Worm (Caenorhabditis elegans) whole organism, young adult: ENCODE results near the gene str-131.

Source experiments
- C06A6.2 ChIP-seq: fragments of 200-800 bp; sonication (Bioruptor generic); conservative IDR thresholded peaks from 2 replicates; pipeline ENCODE4 v1.3.6; 2022; ENCODE audit warnings: missing genetic modification characterization, missing compliant biosample characterization
- C17E4.6 ChIP-seq: fragments of 200-800 bp; sonication (Bioruptor generic); IDR thresholded peaks from 2 replicates; pipeline ENCODE4 v1.3.6; 2022; ENCODE audit warnings: missing genetic modification reagents, missing genetic modification characterization, missing compliant biosample characterization
- F37B4.10 ChIP-seq: fragments of 200-800 bp; sonication (Bioruptor generic); IDR thresholded peaks from 2 replicates; pipeline ENCODE4 v1.3.6; 2022; ENCODE audit warnings: missing genetic modification characterization, missing compliant biosample characterization
- F39B2.1 ChIP-seq: fragments of 200-800 bp; sonication (Bioruptor generic); IDR thresholded peaks from 2 replicates; pipeline ENCODE4 v1.3.6; 2022; ENCODE audit warnings: missing genetic modification reagents, missing genetic modification characterization, missing compliant biosample characterization
- F49E8.2 ChIP-seq: sonication (generic microtip); optimal IDR thresholded peaks from 3 replicates; lab custom pipeline; 2017; ENCODE audit warnings: missing genetic modification characterization, mild to moderate bottlenecking, missing compliant biosample characterization, antibody characterized with exemption, moderate library complexity; ENCODE audit not compliant: insufficient read depth
- F52B5.7 ChIP-seq: sonication (generic microtip); optimal IDR thresholded peaks from 2 replicates; lab custom pipeline; 2016; ENCODE audit warnings: mild to moderate bottlenecking, missing genetic modification characterization, missing compliant biosample characterization
- K11D2.4 ChIP-seq: fragments of 200-800 bp; sonication (Bioruptor generic); IDR thresholded peaks from 2 replicates; pipeline ENCODE4 v1.3.6; 2022; ENCODE audit warnings: missing genetic modification reagents, missing genetic modification characterization, missing compliant biosample characterization
- K12H6.12 ChIP-seq: fragments of 200-800 bp; sonication (Bioruptor generic); optimal IDR thresholded peaks from 2 replicates; lab custom pipeline; 2018; ENCODE audit warnings: mild to moderate bottlenecking, missing genetic modification characterization, missing compliant biosample characterization
- T26A5.8 ChIP-seq: sonication (generic microtip); optimal IDR thresholded peaks from 2 replicates; lab custom pipeline; 2016; ENCODE audit warnings: missing genetic modification characterization, missing compliant biosample characterization
- Y67H2A.10 ChIP-seq: fragments of 200-800 bp; sonication (Bioruptor generic); conservative IDR thresholded peaks from 2 replicates; pipeline ENCODE4 v1.3.6; 2022; ENCODE audit warnings: missing genetic modification reagents, missing genetic modification characterization, missing compliant biosample characterization
- Y95B8A.8 ChIP-seq: fragments of 200-800 bp; sonication (Bioruptor generic); IDR thresholded peaks from 2 replicates; pipeline ENCODE4 v1.3.6; 2022; ENCODE audit warnings: missing genetic modification reagents, missing genetic modification characterization, missing compliant biosample characterization
- aptf-3 ChIP-seq: fragments of 200-800 bp; sonication (Bioruptor generic); IDR thresholded peaks from 2 replicates; pipeline ENCODE4 v1.3.6; 2022; ENCODE audit warnings: missing genetic modification characterization, missing compliant biosample characterization
- ccch-3 ChIP-seq: fragments of 200-800 bp; sonication (Bioruptor generic); optimal IDR thresholded peaks from 2 replicates; lab custom pipeline; 2018; ENCODE audit warnings: mild to moderate bottlenecking, missing genetic modification characterization, missing compliant biosample characterization
- ceh-100 ChIP-seq: fragments of 200-800 bp; sonication (Bioruptor generic); IDR thresholded peaks from 2 replicates; pipeline ENCODE4 v1.3.6; 2022; ENCODE audit warnings: missing genetic modification reagents, missing genetic modification characterization, missing compliant biosample characterization
- die-1 ChIP-seq: sonication (generic microtip); optimal IDR thresholded peaks from 2 replicates; lab custom pipeline; 2016; ENCODE audit warnings: missing genotype, mild to moderate bottlenecking, missing genetic modification characterization, missing compliant biosample characterization
- egl-18 ChIP-seq: fragments of 200-800 bp; sonication (Bioruptor generic); IDR thresholded peaks from 2 replicates; pipeline ENCODE4 v1.3.6; 2022; ENCODE audit warnings: missing genetic modification reagents, missing genetic modification characterization, missing compliant biosample characterization
- egl-44 ChIP-seq: fragments of 200-800 bp; sonication (Bioruptor generic); IDR thresholded peaks from 2 replicates; pipeline ENCODE4 v1.3.6; 2022; ENCODE audit warnings: missing genetic modification reagents, missing genetic modification characterization, missing compliant biosample characterization
- ekl-4 ChIP-seq: fragments of 200-800 bp; sonication (Bioruptor generic); IDR thresholded peaks from 2 replicates; pipeline ENCODE4 v1.3.6; 2022; ENCODE audit warnings: missing genetic modification reagents, missing genetic modification characterization, missing compliant biosample characterization
- fkh-3 ChIP-seq: sonication (generic microtip); optimal IDR thresholded peaks from 2 replicates; lab custom pipeline; 2016; ENCODE audit warnings: mild to moderate bottlenecking, missing genetic modification characterization, missing compliant biosample characterization
- hlh-12 ChIP-seq: sonication (generic microtip); optimal IDR thresholded peaks from 2 replicates; lab custom pipeline; 2016; ENCODE audit warnings: missing genetic modification characterization, missing compliant biosample characterization
- hmg-20 ChIP-seq: fragments of 200-800 bp; sonication (Bioruptor generic); IDR thresholded peaks from 2 replicates; pipeline ENCODE4 v1.3.6; 2022; ENCODE audit warnings: missing genetic modification reagents, missing genetic modification characterization, missing compliant biosample characterization
- let-607 ChIP-seq, 2 experiments: fragments of 200-800 bp in 1 of 2; sonication (Bioruptor generic) in 1 of 2; sonication (generic microtip) in 1 of 2; optimal IDR thresholded peaks; 2 replicates each; lab custom pipeline; 2016 to 2018; ENCODE audit warnings: mild to moderate bottlenecking in 2 of 2, missing compliant biosample characterization in 2 of 2, missing genetic modification characterization in 2 of 2, moderate library complexity in 2 of 2, missing genotype in 1 of 2
- lin-26 ChIP-seq: fragments of 200-800 bp; sonication (Bioruptor generic); IDR thresholded peaks from 2 replicates; pipeline ENCODE4 v1.3.6; 2022; ENCODE audit warnings: missing genetic modification reagents, missing genetic modification characterization, missing compliant biosample characterization
- madf-8 ChIP-seq: fragments of 200-800 bp; sonication (Bioruptor generic); conservative IDR thresholded peaks from 2 replicates; pipeline ENCODE4 v1.3.6; 2022; ENCODE audit warnings: missing genetic modification reagents, missing genetic modification characterization, missing compliant biosample characterization
- nfya-2 ChIP-seq: fragments of 200-800 bp; sonication (Bioruptor generic); IDR thresholded peaks from 2 replicates; pipeline ENCODE4 v1.3.6; 2022; ENCODE audit warnings: missing genetic modification reagents, missing genetic modification characterization, missing compliant biosample characterization
- pha-4 ChIP-seq: fragments of 150-350 bp; sonication (generic microtip); optimal IDR thresholded peaks from 2 replicates; lab custom pipeline; 2014; ENCODE audit warnings: missing biosample characterization, missing genetic modification reagents, missing genetic modification characterization
- sdz-38 ChIP-seq: sonication (generic microtip); optimal IDR thresholded peaks from 2 replicates; lab custom pipeline; 2016; ENCODE audit warnings: missing genotype, missing genetic modification characterization, missing compliant biosample characterization
- sea-2 ChIP-seq: fragments of 200-800 bp; sonication (Bioruptor generic); IDR thresholded peaks from 2 replicates; pipeline ENCODE4 v1.3.6; 2022; ENCODE audit warnings: missing genetic modification characterization, missing compliant biosample characterization
- snpc-3.4 ChIP-seq: sonication (generic microtip); optimal IDR thresholded peaks from 2 replicates; lab custom pipeline; 2017; ENCODE audit warnings: missing genetic modification characterization, mild to moderate bottlenecking, missing compliant biosample characterization, antibody characterized with exemption, moderate library complexity, missing genotype, missing genetic modification reagents
- unc-130 ChIP-seq: sonication (generic microtip); optimal IDR thresholded peaks from 2 replicates; lab custom pipeline; 2016; ENCODE audit warnings: missing genetic modification reagents, missing genetic modification characterization, missing compliant biosample characterization
- ztf-28 ChIP-seq: fragments of 200-800 bp; sonication (Bioruptor generic); IDR thresholded peaks from 2 replicates; pipeline ENCODE4 v1.3.6; 2022; ENCODE audit warnings: missing genetic modification reagents, missing genetic modification characterization, missing compliant biosample characterization

str-131 gene

ce11 chrV:8129719-8130118, 48.2 kb upstream of the str-131 start (continued):
- TF ChIP-seq pha-4 (tag; lab: Kevin White, UChicago) (no peak), F37B4.10 (GFP tag; lab: Robert Waterston, UW) (no peak), let-607 (tag; optimal IDR thresholded peaks at IDR 0.05; lab: Kevin White, UChicago) (no peak), ceh-100 (peak; percentile 34; the same call in 1 of the 2 replicates)

ce11 chrV:8129252-8129651, 47.8 kb upstream of the str-131 start, which contains the start of gene spr-1:
spr-1 (minus strand) TSS chrV:8129352.
- TF ChIP-seq C17E4.6 (GFP tag; lab: Robert Waterston, UW): no peak
- TF ChIP-seq let-607 (tag; optimal IDR thresholded peaks at IDR 0.05; lab: Kevin White, UChicago): no peak
- no peak for TF ChIP-seq F52B5.7 (tag; lab: Kevin White, UChicago)
- TF ChIP-seq ekl-4 (GFP tag; lab: Robert Waterston, UW): no peak
- no peak for TF ChIP-seq lin-26 (GFP tag; lab: Robert Waterston, UW)
- TF ChIP-seq ccch-3 (GFP tag; lab: Kevin White, UChicago): no peak
- no peak for TF ChIP-seq Y95B8A.8 (GFP tag; lab: Robert Waterston, UW)
- no peak for TF ChIP-seq sea-2 (GFP tag; lab: Robert Waterston, UW)
- TF ChIP-seq aptf-3: no peak
- TF ChIP-seq fkh-3: no peak
- no peak for TF ChIP-seq madf-8 (GFP tag; lab: Robert Waterston, UW)
- no peak for TF ChIP-seq egl-44 (GFP tag; lab: Robert Waterston, UW)
- no peak for TF ChIP-seq hlh-12 (tag; lab: Kevin White, UChicago)
- TF ChIP-seq snpc-3.4 (tag; lab: Kevin White, UChicago): no peak
- TF ChIP-seq T26A5.8 (tag; lab: Kevin White, UChicago): no peak
- TF ChIP-seq K12H6.12: no peak

ce11 chrV:8123384-8123783, 41.9 kb upstream of the str-131 start, which contains the start of gene D1014.5:
D1014.5 (plus strand) TSS chrV:8123684.
- TF ChIP-seq K11D2.4 (no peak), ztf-28 (GFP tag; lab: Robert Waterston, UW) (no peak), F39B2.1 (no peak)
- TF ChIP-seq, all 124 proteins: peak for 0

- TF ChIP-seq K12H6.12 (no peak), die-1 (tag; lab: Kevin White, UChicago) (no peak), nfya-2 (GFP tag; lab: Robert Waterston, UW) (no peak), hmg-20 (GFP tag; lab: Robert Waterston, UW) (no peak), egl-44 (GFP tag; lab: Robert Waterston, UW) (no peak)
Observed at ce11 chrV:8120868-8121267, 39.4 kb upstream of the str-131 start, which contains the start of gene D1014.6. D1014.6 (plus strand) TSS chrV:8121168.

ce11 chrV:8117964-8118363, 36.5 kb upstream of the str-131 start, which contains the start of gene D1014.7:
D1014.7 (plus strand) TSS chrV:8118264.
- TF ChIP-seq F49E8.2: no peak
- no peak for TF ChIP-seq sdz-38 (tag; lab: Kevin White, UChicago)
- no peak for TF ChIP-seq lin-26 (GFP tag; lab: Robert Waterston, UW)
- TF ChIP-seq egl-18 (GFP tag; lab: Robert Waterston, UW): no peak
- no peak for TF ChIP-seq unc-130 (GFP tag; lab: Kevin White, UChicago)

- TF ChIP-seq Y67H2A.10: no peak
- TF ChIP-seq C06A6.2 (GFP tag; lab: Robert Waterston, UW): no peak
Observed at ce11 chrV:8114542-8114941, 33.1 kb upstream of the str-131 start.
